Fruit fly (Drosophila melanogaster) whole organism, embryonic: Measurements from ENCODE around the gene tho2.

Experiments used
- Abd-B ChIP-seq: fragments of 200-800 bp; sonication (Bioruptor generic); optimal IDR thresholded peaks from 2 replicates; lab custom pipeline; 2018; ENCODE audit warnings: missing biosample characterization, mild to moderate bottlenecking, missing genetic modification characterization, moderate library complexity
- Atf-2 ChIP-seq: fragments of 200-800 bp; sonication (Bioruptor generic); optimal IDR thresholded peaks from 2 replicates; lab custom pipeline; 2016; ENCODE audit warnings: missing biosample characterization, missing genetic modification characterization
- Atf3 ChIP-seq: fragments of 200-800 bp; sonication (Bioruptor generic); optimal IDR thresholded peaks from 3 replicates; lab custom pipeline; 2016; ENCODE audit warnings: missing biosample characterization, missing genetic modification characterization
- C15 ChIP-seq: fragments of 200-800 bp; sonication (Bioruptor generic); IDR thresholded peaks from 3 replicates; pipeline ENCODE4 v1.3.6; 2022; ENCODE audit warnings: missing biosample characterization, missing genetic modification characterization
- CG10543 ChIP-seq: fragments of 200-800 bp; sonication (Bioruptor generic); optimal IDR thresholded peaks from 3 replicates; lab custom pipeline; 2017; ENCODE audit warnings: missing biosample characterization, mild to moderate bottlenecking, missing genetic modification characterization, moderate library complexity
- CG11456 ChIP-seq: fragments of 200-800 bp; sonication (Bioruptor generic); IDR thresholded peaks from 3 replicates; pipeline ENCODE4 v1.3.6; 2022; ENCODE audit warnings: missing biosample characterization, missing genetic modification characterization
- CG11560 ChIP-seq: fragments of 200-800 bp; sonication (Bioruptor generic); IDR thresholded peaks from 3 replicates; pipeline ENCODE4 v1.3.6; 2022; ENCODE audit warnings: missing biosample characterization, missing genetic modification characterization
- CG13424 ChIP-seq: fragments of 200-800 bp; sonication (Bioruptor generic); optimal IDR thresholded peaks from 2 replicates; lab custom pipeline; 2019; ENCODE audit warnings: missing biosample characterization, mild to moderate bottlenecking, missing genetic modification characterization, moderate library complexity
- CG13775 ChIP-seq: fragments of 200-800 bp; sonication (Bioruptor generic); optimal IDR thresholded peaks from 3 replicates; lab custom pipeline; 2017; ENCODE audit warnings: missing biosample characterization, mild to moderate bottlenecking, missing genetic modification characterization
- CG16863 ChIP-seq: fragments of 200-800 bp; sonication (Bioruptor generic); optimal IDR thresholded peaks from 3 replicates; lab custom pipeline; 2016; ENCODE audit warnings: missing biosample characterization, missing genetic modification characterization
- CG17186 ChIP-seq: fragments of 200-800 bp; sonication (Bioruptor generic); optimal IDR thresholded peaks from 3 replicates; lab custom pipeline; 2017; ENCODE audit warnings: missing biosample characterization, missing genetic modification reagents, missing genetic modification characterization
- CG17912 ChIP-seq: fragments of 200-800 bp; sonication (Bioruptor generic); optimal IDR thresholded peaks from 2 replicates; lab custom pipeline; 2018; ENCODE audit warnings: missing biosample characterization, mild to moderate bottlenecking, missing genetic modification characterization
- CG2116 ChIP-seq: fragments of 200-800 bp; sonication (Bioruptor generic); optimal IDR thresholded peaks from 3 replicates; lab custom pipeline; 2018; ENCODE audit warnings: missing biosample characterization, mild to moderate bottlenecking, missing genetic modification characterization
- CG2120 ChIP-seq: fragments of 200-800 bp; sonication (Bioruptor generic); optimal IDR thresholded peaks from 3 replicates; lab custom pipeline; 2016; ENCODE audit warnings: missing biosample characterization, missing genetic modification characterization
- CG3163 ChIP-seq: fragments of 200-800 bp; sonication (Bioruptor generic); optimal IDR thresholded peaks from 3 replicates; lab custom pipeline; 2016; ENCODE audit warnings: missing biosample characterization, missing genetic modification characterization
- CG3995 ChIP-seq: fragments of 200-800 bp; sonication (Bioruptor generic); optimal IDR thresholded peaks from 3 replicates; lab custom pipeline; 2016; ENCODE audit warnings: missing biosample characterization, missing genetic modification characterization
- CG5245 ChIP-seq: fragments of 200-800 bp; sonication (Bioruptor generic); optimal IDR thresholded peaks from 3 replicates; lab custom pipeline; 2016; ENCODE audit warnings: missing biosample characterization, missing genetic modification characterization
- CG6813 ChIP-seq: fragments of 200-800 bp; sonication (Bioruptor generic); optimal IDR thresholded peaks from 2 replicates; lab custom pipeline; 2017; ENCODE audit warnings: missing biosample characterization, missing genetic modification characterization, mild to moderate bottlenecking, moderate library complexity, missing genetic modification reagents
- CG7987 ChIP-seq: fragments of 200-800 bp; sonication (Bioruptor generic); optimal IDR thresholded peaks from 2 replicates; lab custom pipeline; 2018; ENCODE audit warnings: missing biosample characterization, mild to moderate bottlenecking, missing genetic modification characterization, moderate library complexity
- CG9727 ChIP-seq: fragments of 200-800 bp; sonication (Bioruptor generic); optimal IDR thresholded peaks from 3 replicates; lab custom pipeline; 2017; ENCODE audit warnings: missing biosample characterization, mild to moderate bottlenecking, missing genetic modification characterization
- CG9932 ChIP-seq: fragments of 200-800 bp; sonication (Bioruptor generic); IDR thresholded peaks from 2 replicates; pipeline ENCODE4 v1.3.6; 2022; ENCODE audit warnings: missing biosample characterization, missing genetic modification characterization
- D ChIP-seq, 2 experiments: fragments of 200-800 bp in 1 of 2; fragments of >200 bp in 1 of 2; sonication (Bioruptor generic) in 1 of 2; optimal IDR thresholded peaks; 2 replicates in 1 of 2; 3 replicates in 1 of 2; lab custom pipeline; 2017; ENCODE audit warnings: mild to moderate bottlenecking in 1 of 2, missing biosample characterization in 1 of 2, missing genetic modification characterization in 1 of 2, missing genetic modification reagents in 1 of 2
- Dll ChIP-seq: fragments of 200-800 bp; sonication (Bioruptor generic); IDR thresholded peaks from 4 replicates; pipeline ENCODE4 v1.3.6; 2022; ENCODE audit warnings: missing biosample characterization, missing genetic modification characterization; ENCODE audit not compliant: partially characterized antibody
- Drgx ChIP-seq: fragments of 200-800 bp; sonication (Bioruptor generic); IDR thresholded peaks from 2 replicates; pipeline ENCODE4 v1.3.6; 2022; ENCODE audit warnings: missing biosample characterization, missing genetic modification characterization
- Eip74EF ChIP-seq, 2 experiments: fragments of 200-800 bp in 1 of 2; fragments of >200 bp in 1 of 2; sonication (Bioruptor generic) in 1 of 2; optimal IDR thresholded peaks; 2 replicates each; lab custom pipeline; 2017 to 2019; ENCODE audit warnings: missing biosample characterization in 2 of 2, missing genetic modification characterization in 2 of 2, mild to moderate bottlenecking in 1 of 2, moderate library complexity in 1 of 2
- Fer1 ChIP-seq: fragments of 200-800 bp; sonication (Bioruptor generic); optimal IDR thresholded peaks from 2 replicates; lab custom pipeline; 2017; ENCODE audit warnings: missing biosample characterization, mild to moderate bottlenecking, missing genetic modification characterization
- HLH54F ChIP-seq: fragments of 200-800 bp; sonication (Bioruptor generic); optimal IDR thresholded peaks from 3 replicates; lab custom pipeline; 2016; ENCODE audit warnings: missing biosample characterization, missing genetic modification characterization
- Six4 ChIP-seq: fragments of 200-800 bp; sonication (Bioruptor generic); optimal IDR thresholded peaks from 2 replicates; lab custom pipeline; 2016; ENCODE audit warnings: missing biosample characterization, missing genetic modification characterization
- Ssrp ChIP-seq: fragments of 200-800 bp; sonication (Bioruptor generic); optimal IDR thresholded peaks from 2 replicates; lab custom pipeline; 2018; ENCODE audit warnings: missing biosample characterization, mild to moderate bottlenecking, missing genetic modification characterization, moderate library complexity
- Vsx1 ChIP-seq: fragments of 200-800 bp; sonication (Bioruptor generic); optimal IDR thresholded peaks from 2 replicates; lab custom pipeline; 2017; ENCODE audit warnings: missing biosample characterization, mild to moderate bottlenecking, missing genetic modification characterization, missing genetic modification reagents
- br ChIP-seq: fragments of >200 bp; optimal IDR thresholded peaks from 2 replicates; lab custom pipeline; 2017
- btn ChIP-seq: fragments of 200-800 bp; sonication (Bioruptor generic); optimal IDR thresholded peaks from 2 replicates; lab custom pipeline; 2016; ENCODE audit warnings: missing biosample characterization, missing genetic modification characterization
- chn ChIP-seq: fragments of 200-800 bp; sonication (Bioruptor generic); optimal IDR thresholded peaks from 2 replicates; lab custom pipeline; 2016; ENCODE audit warnings: missing biosample characterization, missing genetic modification characterization
- en ChIP-seq: fragments of 200-800 bp; sonication (Bioruptor generic); optimal IDR thresholded peaks from 2 replicates; lab custom pipeline; 2016; ENCODE audit warnings: missing biosample characterization, missing genetic modification characterization
- gsb ChIP-seq: fragments of 200-800 bp; sonication (Bioruptor generic); IDR thresholded peaks from 2 replicates; pipeline ENCODE4 v1.3.6; 2022; ENCODE audit warnings: missing biosample characterization, missing genetic modification characterization
- her ChIP-seq: fragments of 200-800 bp; sonication (Bioruptor generic); optimal IDR thresholded peaks from 2 replicates; lab custom pipeline; 2016; ENCODE audit warnings: missing biosample characterization, missing genetic modification characterization
- knrl ChIP-seq: fragments of 200-800 bp; sonication (Bioruptor generic); IDR thresholded peaks from 3 replicates; pipeline ENCODE4 v1.3.6; 2022; ENCODE audit warnings: missing biosample characterization, missing genetic modification characterization; ENCODE audit not compliant: partially characterized antibody
- lbe ChIP-seq: fragments of 200-800 bp; sonication (Bioruptor generic); optimal IDR thresholded peaks from 2 replicates; lab custom pipeline; 2016; ENCODE audit warnings: missing biosample characterization, mild to moderate bottlenecking, missing genetic modification characterization
- lola ChIP-seq, 3 experiments: fragments of >200 bp in 2 of 3; fragments of 200-800 bp in 1 of 3; sonication (Bioruptor generic) in 1 of 3; optimal IDR thresholded peaks; 2 replicates each; lab custom pipeline; 2017 to 2019; ENCODE audit warnings: missing biosample characterization in 3 of 3, missing genetic modification characterization in 3 of 3, mild to moderate bottlenecking in 1 of 3, moderate library complexity in 1 of 3
- org-1 ChIP-seq: fragments of 200-800 bp; sonication (Bioruptor generic); optimal IDR thresholded peaks from 2 replicates; lab custom pipeline; 2017; ENCODE audit warnings: missing biosample characterization, missing genetic modification characterization
- phol ChIP-seq: fragments of 200-800 bp; sonication (Bioruptor generic); optimal IDR thresholded peaks from 3 replicates; lab custom pipeline; 2018; ENCODE audit warnings: missing biosample characterization, mild to moderate bottlenecking, missing genetic modification characterization, moderate library complexity
- pnt ChIP-seq: fragments of 200-800 bp; sonication (Bioruptor generic); optimal IDR thresholded peaks from 3 replicates; lab custom pipeline; 2016; ENCODE audit warnings: missing biosample characterization, missing genetic modification characterization
- pum ChIP-seq: fragments of 200-800 bp; sonication (Bioruptor generic); optimal IDR thresholded peaks from 2 replicates; lab custom pipeline; 2016; ENCODE audit warnings: missing biosample characterization, missing genetic modification characterization
- pzg ChIP-seq: fragments of 200-800 bp; sonication (Bioruptor generic); optimal IDR thresholded peaks from 3 replicates; lab custom pipeline; 2018; ENCODE audit warnings: missing biosample characterization, mild to moderate bottlenecking, missing genetic modification characterization, moderate library complexity
- ro ChIP-seq: fragments of 200-800 bp; sonication (Bioruptor generic); IDR thresholded peaks from 2 replicates; pipeline ENCODE4 v1.3.6; 2022; ENCODE audit warnings: missing biosample characterization, missing genetic modification characterization
- run ChIP-seq: fragments of 200-800 bp; sonication (Bioruptor generic); optimal IDR thresholded peaks from 3 replicates; lab custom pipeline; 2018; ENCODE audit warnings: missing biosample characterization, mild to moderate bottlenecking, missing genetic modification characterization
- tap ChIP-seq: fragments of 200-800 bp; optimal IDR thresholded peaks from 3 replicates; lab custom pipeline; 2019; ENCODE audit warnings: missing biosample characterization, mild to moderate bottlenecking, missing genetic modification characterization, moderate library complexity

tho2 gene

DNA sequence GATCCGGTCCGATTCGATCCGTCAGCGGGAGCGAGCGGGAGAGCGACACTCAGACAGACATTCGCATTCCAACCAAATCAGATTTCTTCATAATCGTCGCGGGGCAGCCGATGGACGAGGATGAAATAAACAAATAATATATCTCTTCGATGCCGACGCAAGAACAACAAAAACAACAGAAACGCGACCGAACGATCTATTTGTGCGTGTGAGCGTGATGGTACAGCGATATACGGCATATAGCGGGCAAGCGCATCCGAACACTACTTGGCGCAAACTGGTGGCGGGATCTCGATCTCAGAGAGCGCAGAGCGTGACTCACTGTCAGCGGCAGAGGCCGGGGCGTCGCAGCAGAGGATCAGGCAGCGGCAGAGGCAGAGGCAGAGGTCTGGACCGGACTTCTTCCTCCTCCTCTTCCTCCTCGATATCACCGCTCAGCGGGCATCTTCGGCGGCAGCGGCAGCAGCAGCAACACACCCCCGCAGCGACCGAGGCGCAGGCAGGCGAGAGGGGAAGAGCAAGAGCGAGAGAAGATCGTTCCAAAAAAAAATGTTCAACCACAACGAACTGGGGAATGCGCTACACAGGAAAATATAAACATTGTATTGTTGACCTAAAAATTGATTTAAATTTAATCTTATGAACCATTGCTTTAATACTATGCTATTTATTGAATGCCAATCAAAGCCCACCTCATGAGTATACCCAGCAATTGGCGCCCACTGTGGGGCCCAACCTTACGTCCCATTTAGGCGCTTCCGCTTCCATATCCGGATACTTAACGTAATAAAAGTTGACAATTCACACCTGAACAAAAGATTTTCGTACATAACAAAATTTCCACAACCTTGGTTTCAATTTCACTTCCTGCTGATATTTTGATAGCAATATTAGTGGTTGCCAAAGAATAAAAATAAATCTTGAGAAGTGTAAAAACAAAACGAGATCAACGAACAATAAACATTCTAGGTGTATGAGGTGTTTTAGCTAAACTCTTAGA, 16.6 kb upstream of the tho2 start (continued):
- TF ChIP-seq Vsx1 (GFP tag; lab: Kevin White, UChicago) (no peak), CG13424 (peak; percentile 47), btn (GFP tag; lab: Kevin White, UChicago) (no peak), CG3163 (GFP tag; lab: Kevin White, UChicago) (no peak), Eip74EF (GFP tag; optimal IDR thresholded peaks at IDR 0.05; lab: Kevin White, UChicago) (peak in 1 of 2 experiments; percentile 34), her (GFP tag; lab: Kevin White, UChicago) (no peak), CG9932 (peak; percentile 62), CG9727 (peak; percentile 58), HLH54F (GFP tag; lab: Kevin White, UChicago) (peak; percentile 34), CG17912 (GFP tag; lab: Kevin White, UChicago) (no peak), Fer1 (no peak), chn (peak; percentile 19), org-1 (GFP tag; lab: Kevin White, UChicago) (no peak), CG11560 (tag; lab: Robert Waterston, UW) (no peak), br (lab: Kevin White, UChicago) (no peak), CG10543 (GFP tag; lab: Kevin White, UChicago) (peak; percentile 76), Drgx (GFP tag; lab: Robert Waterston, UW) (0 out of 2 replicates have a peak, but pooled peaks have one; percentile 21), CG17186 (GFP tag; lab: Kevin White, UChicago) (no peak), CG16863 (GFP tag; lab: Kevin White, UChicago) (peak; percentile 27), pum (GFP tag; lab: Kevin White, UChicago) (peak; percentile 28), lola (GFP tag; optimal IDR thresholded peaks at IDR 0.05; lab: Kevin White, UChicago) (peak in 1 of 3 experiments; percentile 80), C15 (GFP tag; lab: Robert Waterston, UW) (no peak), pnt (GFP tag; lab: Kevin White, UChicago) (peak; percentile 53), CG3995 (GFP tag; lab: Kevin White, UChicago) (no peak), Abd-B (peak; percentile 9), Atf3 (GFP tag; lab: Kevin White, UChicago) (peak; percentile 2), pzg (no peak), tap (tag; lab: Kevin White, UChicago) (no peak), gsb (GFP tag; lab: Robert Waterston, UW) (0 out of 2 replicates have a peak, but pooled peaks have one; percentile 13), Ssrp (tag; lab: Kevin White, UChicago) (peak; percentile 63), ro (GFP tag; lab: Robert Waterston, UW) (no peak), CG2116 (GFP tag; lab: Kevin White, UChicago) (no peak), CG11456 (GFP tag; lab: Robert Waterston, UW) (peak; percentile 23; the same call in 1 of the 3 replicates), CG5245 (GFP tag; lab: Kevin White, UChicago) (no peak), phol (peak; percentile 68), run (tag; lab: Kevin White, UChicago) (no peak), CG6813 (GFP tag; lab: Kevin White, UChicago) (peak; percentile 36), lbe (peak; percentile 9), Dll (GFP tag; lab: Robert Waterston, UW) (0 out of 4 replicates have a peak, but pooled peaks have one; percentile 38), D (optimal IDR thresholded peaks at IDR 0.05; lab: Kevin White, UChicago) (peak; percentile 22), D (GFP tag; optimal IDR thresholded peaks at IDR 0.05; lab: Kevin White, UChicago) (peak; percentile 56), Six4 (GFP tag; lab: Kevin White, UChicago) (peak; percentile 34), knrl (GFP tag; lab: Robert Waterston, UW) (no peak), en (no peak), CG7987 (GFP tag; lab: Kevin White, UChicago) (no peak), CG13775 (GFP tag; lab: Kevin White, UChicago) (peak; percentile 52), CG2120 (GFP tag; lab: Kevin White, UChicago) (peak; percentile 65), Atf-2 (GFP tag; lab: Kevin White, UChicago) (peak; percentile 58)
